Worm (Caenorhabditis elegans) whole organism, young adult: Measurements from ENCODE around the gene srh-218.

ENCODE experiments used
- B0035.1 ChIP-seq: sonication (generic microtip); optimal IDR thresholded peaks from 2 replicates; lab custom pipeline; 2016; ENCODE audit warnings: missing genetic modification characterization, mild to moderate bottlenecking, missing compliant biosample characterization, missing genotype, missing genetic modification reagents
- C17E4.6 ChIP-seq: fragments of 200-800 bp; sonication (Bioruptor generic); IDR thresholded peaks from 2 replicates; pipeline ENCODE4 v1.3.6; 2022; ENCODE audit warnings: missing genetic modification reagents, missing genetic modification characterization, missing compliant biosample characterization
- F22D6.2 ChIP-seq: sonication (generic microtip); optimal IDR thresholded peaks from 2 replicates; lab custom pipeline; 2016; ENCODE audit warnings: mild to moderate bottlenecking, missing genetic modification characterization, missing compliant biosample characterization
- F39B2.1 ChIP-seq: fragments of 200-800 bp; sonication (Bioruptor generic); IDR thresholded peaks from 2 replicates; pipeline ENCODE4 v1.3.6; 2022; ENCODE audit warnings: missing genetic modification reagents, missing genetic modification characterization, missing compliant biosample characterization
- F52B5.7 ChIP-seq: sonication (generic microtip); optimal IDR thresholded peaks from 2 replicates; lab custom pipeline; 2016; ENCODE audit warnings: mild to moderate bottlenecking, missing genetic modification characterization, missing compliant biosample characterization
- F57A8.1 ChIP-seq: fragments of 200-800 bp; sonication (Bioruptor generic); optimal IDR thresholded peaks from 2 replicates; lab custom pipeline; 2018; ENCODE audit warnings: mild to moderate bottlenecking, missing genetic modification characterization, moderate library complexity, missing compliant biosample characterization
- F57C9.4 ChIP-seq: sonication (generic microtip); optimal IDR thresholded peaks from 2 replicates; lab custom pipeline; 2017; ENCODE audit warnings: mild to moderate bottlenecking, missing genetic modification characterization, missing compliant biosample characterization
- K12H6.12 ChIP-seq: fragments of 200-800 bp; sonication (Bioruptor generic); optimal IDR thresholded peaks from 2 replicates; lab custom pipeline; 2018; ENCODE audit warnings: mild to moderate bottlenecking, missing genetic modification characterization, missing compliant biosample characterization
- T26A5.8 ChIP-seq: sonication (generic microtip); optimal IDR thresholded peaks from 2 replicates; lab custom pipeline; 2016; ENCODE audit warnings: missing genetic modification characterization, missing compliant biosample characterization
- Y53F4B.3 ChIP-seq: fragments of 200-800 bp; sonication (Bioruptor generic); IDR thresholded peaks from 2 replicates; pipeline ENCODE4 v1.3.6; 2022; ENCODE audit warnings: missing genetic modification reagents, missing genetic modification characterization, missing compliant biosample characterization
- Y53G8AR.9 ChIP-seq: fragments of 200-800 bp; sonication (Bioruptor generic); conservative IDR thresholded peaks from 2 replicates; pipeline ENCODE4 v1.3.6; 2022; ENCODE audit warnings: missing genetic modification reagents, missing genetic modification characterization, missing compliant biosample characterization
- Y95B8A.8 ChIP-seq: fragments of 200-800 bp; sonication (Bioruptor generic); IDR thresholded peaks from 2 replicates; pipeline ENCODE4 v1.3.6; 2022; ENCODE audit warnings: missing genetic modification reagents, missing genetic modification characterization, missing compliant biosample characterization
- akir-1 ChIP-seq: fragments of 200-800 bp; sonication (Bioruptor generic); optimal IDR thresholded peaks from 2 replicates; lab custom pipeline; 2018; ENCODE audit warnings: mild to moderate bottlenecking, missing genetic modification characterization, moderate library complexity, missing compliant biosample characterization
- aptf-2 ChIP-seq: fragments of 200-800 bp; sonication (Bioruptor generic); conservative IDR thresholded peaks from 2 replicates; pipeline ENCODE4 v1.3.6; 2022; ENCODE audit warnings: missing genetic modification reagents, missing genetic modification characterization, missing compliant biosample characterization
- aptf-3 ChIP-seq: fragments of 200-800 bp; sonication (Bioruptor generic); IDR thresholded peaks from 2 replicates; pipeline ENCODE4 v1.3.6; 2022; ENCODE audit warnings: missing genetic modification characterization, missing compliant biosample characterization
- bed-1 ChIP-seq: fragments of 200-800 bp; sonication (Bioruptor generic); IDR thresholded peaks from 2 replicates; pipeline ENCODE4 v1.3.6; 2022; ENCODE audit warnings: missing genetic modification reagents, missing genetic modification characterization, missing compliant biosample characterization
- cebp-1 ChIP-seq, 2 experiments: fragments of 200-800 bp in 1 of 2; sonication (Bioruptor generic) in 1 of 2; sonication (generic microtip) in 1 of 2; IDR thresholded peaks in 1 of 2; optimal IDR thresholded peaks in 1 of 2; 2 replicates each; pipeline versions ENCODE4 v1.3.6 to Lab custom; 2017 to 2022; ENCODE audit warnings: missing compliant biosample characterization in 2 of 2, missing genetic modification characterization in 2 of 2, mild to moderate bottlenecking in 1 of 2, missing genetic modification reagents in 1 of 2, moderate library complexity in 1 of 2
- ceh-100 ChIP-seq: fragments of 200-800 bp; sonication (Bioruptor generic); IDR thresholded peaks from 2 replicates; pipeline ENCODE4 v1.3.6; 2022; ENCODE audit warnings: missing genetic modification reagents, missing genetic modification characterization, missing compliant biosample characterization
- die-1 ChIP-seq: sonication (generic microtip); optimal IDR thresholded peaks from 2 replicates; lab custom pipeline; 2016; ENCODE audit warnings: missing genotype, mild to moderate bottlenecking, missing genetic modification characterization, missing compliant biosample characterization
- dox-1 ChIP-seq: fragments of 200-800 bp; sonication (Bioruptor generic); IDR thresholded peaks from 2 replicates; pipeline ENCODE4 v1.3.6; 2022; ENCODE audit warnings: missing genetic modification reagents, missing genetic modification characterization, missing compliant biosample characterization
- efl-1 ChIP-seq: fragments of 150-350 bp; optimal IDR thresholded peaks from 2 replicates; lab custom pipeline; 2014; ENCODE audit warnings: missing biosample characterization, missing genetic modification reagents, missing genetic modification characterization
- egl-44 ChIP-seq: fragments of 200-800 bp; sonication (Bioruptor generic); IDR thresholded peaks from 2 replicates; pipeline ENCODE4 v1.3.6; 2022; ENCODE audit warnings: missing genetic modification reagents, missing genetic modification characterization, missing compliant biosample characterization
- egrh-3 ChIP-seq: fragments of 200-800 bp; sonication (Bioruptor generic); IDR thresholded peaks from 2 replicates; pipeline ENCODE4 v1.3.6; 2022; ENCODE audit warnings: missing genetic modification reagents, missing genetic modification characterization, missing compliant biosample characterization
- hmg-1.2 ChIP-seq: fragments of 200-800 bp; sonication (Bioruptor generic); IDR thresholded peaks from 2 replicates; pipeline ENCODE4 v1.3.6; 2022; ENCODE audit warnings: missing genetic modification reagents, missing genetic modification characterization, missing compliant biosample characterization
- hmg-20 ChIP-seq: fragments of 200-800 bp; sonication (Bioruptor generic); IDR thresholded peaks from 2 replicates; pipeline ENCODE4 v1.3.6; 2022; ENCODE audit warnings: missing genetic modification reagents, missing genetic modification characterization, missing compliant biosample characterization
- let-607 ChIP-seq, 2 experiments: fragments of 200-800 bp in 1 of 2; sonication (Bioruptor generic) in 1 of 2; sonication (generic microtip) in 1 of 2; optimal IDR thresholded peaks; 2 replicates each; lab custom pipeline; 2016 to 2018; ENCODE audit warnings: mild to moderate bottlenecking in 2 of 2, missing compliant biosample characterization in 2 of 2, missing genetic modification characterization in 2 of 2, moderate library complexity in 2 of 2, missing genotype in 1 of 2
- lin-26 ChIP-seq: fragments of 200-800 bp; sonication (Bioruptor generic); IDR thresholded peaks from 2 replicates; pipeline ENCODE4 v1.3.6; 2022; ENCODE audit warnings: missing genetic modification reagents, missing genetic modification characterization, missing compliant biosample characterization
- lir-1 ChIP-seq: fragments of 200-800 bp; sonication (Bioruptor generic); conservative IDR thresholded peaks from 2 replicates; pipeline ENCODE4 v1.3.6; 2022; ENCODE audit warnings: missing genetic modification reagents, missing genetic modification characterization, missing compliant biosample characterization
- madf-3 ChIP-seq: fragments of 200-800 bp; sonication (Bioruptor generic); IDR thresholded peaks from 2 replicates; pipeline ENCODE4 v1.3.6; 2022; ENCODE audit warnings: missing genetic modification reagents, missing genetic modification characterization, missing compliant biosample characterization
- mel-28 ChIP-seq: sonication (generic microtip); optimal IDR thresholded peaks from 2 replicates; lab custom pipeline; 2016; ENCODE audit warnings: borderline replicate concordance, mild to moderate bottlenecking, missing genetic modification characterization, missing compliant biosample characterization
- mes-4 ChIP-seq: sonication (generic microtip); optimal IDR thresholded peaks from 2 replicates; lab custom pipeline; 2016; ENCODE audit warnings: missing genotype, missing genetic modification characterization, missing compliant biosample characterization
- nfya-2 ChIP-seq: fragments of 200-800 bp; sonication (Bioruptor generic); IDR thresholded peaks from 2 replicates; pipeline ENCODE4 v1.3.6; 2022; ENCODE audit warnings: missing genetic modification reagents, missing genetic modification characterization, missing compliant biosample characterization
- nfyb-1 ChIP-seq: fragments of 200-800 bp; sonication (Bioruptor generic); IDR thresholded peaks from 2 replicates; pipeline ENCODE4 v1.3.6; 2022; ENCODE audit warnings: missing genetic modification reagents, missing genetic modification characterization, missing compliant biosample characterization
- nhr-179 ChIP-seq: sonication (generic microtip); optimal IDR thresholded peaks from 2 replicates; lab custom pipeline; 2016; ENCODE audit warnings: mild to moderate bottlenecking, missing genetic modification characterization, missing compliant biosample characterization
- nhr-27 ChIP-seq: fragments of 200-800 bp; sonication (Bioruptor generic); optimal IDR thresholded peaks from 2 replicates; lab custom pipeline; 2018; ENCODE audit warnings: mild to moderate bottlenecking, missing genetic modification characterization, moderate library complexity, missing compliant biosample characterization
- rcor-1 ChIP-seq: fragments of 200-800 bp; sonication (Bioruptor generic); IDR thresholded peaks from 2 replicates; pipeline ENCODE4 v1.3.6; 2022; ENCODE audit warnings: missing genetic modification reagents, missing genetic modification characterization, missing compliant biosample characterization
- rec-8 ChIP-seq, 2 experiments: sonication (generic microtip); optimal IDR thresholded peaks; 2 replicates each; lab custom pipeline; 2016; ENCODE audit warnings: mild to moderate bottlenecking in 2 of 2, missing genetic modification characterization in 2 of 2, missing genetic modification reagents in 2 of 2, missing genotype in 2 of 2, missing biosample characterization in 1 of 2, missing compliant biosample characterization in 1 of 2, moderate library complexity in 1 of 2
- sea-2 ChIP-seq: fragments of 200-800 bp; sonication (Bioruptor generic); IDR thresholded peaks from 2 replicates; pipeline ENCODE4 v1.3.6; 2022; ENCODE audit warnings: missing genetic modification characterization, missing compliant biosample characterization
- snpc-1.3 ChIP-seq: sonication (generic microtip); optimal IDR thresholded peaks from 2 replicates; lab custom pipeline; 2017; ENCODE audit warnings: missing genetic modification characterization, mild to moderate bottlenecking, missing compliant biosample characterization, antibody characterized with exemption, moderate library complexity, missing genotype, missing genetic modification reagents; ENCODE audit not compliant: insufficient read depth
- snpc-3.4 ChIP-seq: sonication (generic microtip); optimal IDR thresholded peaks from 2 replicates; lab custom pipeline; 2017; ENCODE audit warnings: missing genetic modification characterization, mild to moderate bottlenecking, missing compliant biosample characterization, antibody characterized with exemption, moderate library complexity, missing genotype, missing genetic modification reagents
- unc-130 ChIP-seq: sonication (generic microtip); optimal IDR thresholded peaks from 2 replicates; lab custom pipeline; 2016; ENCODE audit warnings: missing genetic modification reagents, missing genetic modification characterization, missing compliant biosample characterization
- unc-62 ChIP-seq: fragments of 150-350 bp; optimal IDR thresholded peaks from 2 replicates; lab custom pipeline; 2014; ENCODE audit warnings: missing biosample characterization, missing genetic modification reagents, missing genetic modification characterization
- zfh-2 ChIP-seq: fragments of 200-800 bp; sonication (Bioruptor generic); conservative IDR thresholded peaks from 2 replicates; pipeline ENCODE4 v1.3.6; 2022; ENCODE audit warnings: missing genetic modification reagents, missing genetic modification characterization, missing compliant biosample characterization
- zim-3 ChIP-seq: sonication (generic microtip); optimal IDR thresholded peaks from 2 replicates; lab custom pipeline; 2017; ENCODE audit warnings: mild to moderate bottlenecking, missing genetic modification characterization, moderate library complexity, missing compliant biosample characterization
- ztf-18 ChIP-seq: sonication (generic microtip); optimal IDR thresholded peaks from 2 replicates; lab custom pipeline; 2016; ENCODE audit warnings: missing genotype, mild to moderate bottlenecking, missing genetic modification characterization, missing compliant biosample characterization
- ztf-6 ChIP-seq: fragments of 200-800 bp; sonication (Bioruptor generic); IDR thresholded peaks from 2 replicates; pipeline ENCODE4 v1.3.6; 2022; ENCODE audit warnings: missing genetic modification reagents, missing genetic modification characterization, missing compliant biosample characterization

Gene srh-218

ce11 chrV:15479825-15480224, 14.0 kb upstream of the srh-218 start (continued):
- 0 out of 2 replicates have a peak, but pooled peaks have one; percentile 50 for TF ChIP-seq nfyb-1
- TF ChIP-seq Y53F4B.3 (GFP tag; lab: Robert Waterston, UW): no peak
- TF ChIP-seq let-607 (tag; optimal IDR thresholded peaks at IDR 0.05; lab: Kevin White, UChicago): peak in 1 of 2 experiments; percentile 4
- peak; percentile 81 for TF ChIP-seq snpc-3.4 (tag; lab: Kevin White, UChicago)
- peak; percentile 49 for TF ChIP-seq hmg-1.2 (GFP tag; lab: Robert Waterston, UW)
- no peak for TF ChIP-seq F57C9.4 (tag; lab: Kevin White, UChicago)
- TF ChIP-seq unc-62 (GFP tag; lab: Kevin White, UChicago): no peak
- no peak for TF ChIP-seq lin-26 (GFP tag; lab: Robert Waterston, UW)
- TF ChIP-seq aptf-3 (GFP tag; lab: Robert Waterston, UW): no peak
- peak; percentile 56 for TF ChIP-seq mes-4
- no peak for TF ChIP-seq akir-1 (GFP tag; lab: Kevin White, UChicago)
- TF ChIP-seq nhr-179: no peak

ce11 chrV:15480505-15481075, 13.2 kb upstream of the srh-218 start:
- TF ChIP-seq bed-1 (GFP tag; lab: Robert Waterston, UW) (no peak), F39B2.1 (GFP tag; lab: Robert Waterston, UW) (no peak), B0035.1 (tag; lab: Kevin White, UChicago) (no peak), aptf-2 (GFP tag; lab: Robert Waterston, UW) (no peak), C17E4.6 (GFP tag; lab: Robert Waterston, UW) (no peak), rcor-1 (GFP tag; lab: Robert Waterston, UW) (peak; percentile 26; the same call in 1 of the 2 replicates), die-1 (tag; lab: Kevin White, UChicago) (peak; percentile 59), unc-130 (GFP tag; lab: Kevin White, UChicago) (no peak), let-607 (tag; optimal IDR thresholded peaks at IDR 0.05; lab: Kevin White, UChicago) (no peak), Y95B8A.8 (GFP tag; lab: Robert Waterston, UW) (no peak), rec-8 (tag; optimal IDR thresholded peaks at IDR 0.05; lab: Kevin White, UChicago) (no peak), efl-1 (GFP tag; lab: Kevin White, UChicago) (no peak), lir-1 (GFP tag; lab: Robert Waterston, UW) (no peak), egrh-3 (no peak), egl-44 (GFP tag; lab: Robert Waterston, UW) (no peak), F52B5.7 (tag; lab: Kevin White, UChicago) (no peak), snpc-1.3 (tag; lab: Kevin White, UChicago) (no peak), K12H6.12 (tag; lab: Kevin White, UChicago) (no peak), mel-28 (tag; lab: Kevin White, UChicago) (no peak), nfya-2 (no peak), cebp-1 (GFP tag; IDR thresholded peaks at IDR 0.05; lab: Robert Waterston, UW) (no peak), cebp-1 (tag; optimal IDR thresholded peaks at IDR 0.05; lab: Kevin White, UChicago) (no peak), F22D6.2 (no peak), T26A5.8 (tag; lab: Kevin White, UChicago) (no peak), hmg-20 (no peak), zim-3 (tag; lab: Kevin White, UChicago) (no peak), mes-4 (no peak), ceh-100 (GFP tag; lab: Robert Waterston, UW) (no peak), Y53G8AR.9 (GFP tag; lab: Robert Waterston, UW) (no peak), F57A8.1 (GFP tag; lab: Kevin White, UChicago) (no peak), sea-2 (GFP tag; lab: Robert Waterston, UW) (no peak), dox-1 (no peak; the same call in 1 of the 2 replicates), madf-3 (GFP tag; lab: Robert Waterston, UW) (no peak), ztf-18 (tag; lab: Kevin White, UChicago) (peak; percentile 29), F57C9.4 (tag; lab: Kevin White, UChicago) (no peak), ztf-6 (GFP tag; lab: Robert Waterston, UW) (no peak), nhr-27 (tag; lab: Kevin White, UChicago) (no peak), zfh-2 (GFP tag; lab: Robert Waterston, UW) (no peak)
